Fruit fly (Drosophila melanogaster) Kc167 (cell line): ENCODE results near the gene CG12115.

Experiments
- Myc ChIP-seq: fragments of >200 bp; optimal IDR thresholded peaks from 2 replicates; lab custom pipeline; 2017; ENCODE audit warnings: missing external identifiers
- Sin3A ChIP-seq: fragments of >200 bp; optimal IDR thresholded peaks from 2 replicates; lab custom pipeline; 2018; ENCODE audit warnings: missing external identifiers
- h ChIP-seq: fragments of >200 bp; optimal IDR thresholded peaks from 3 replicates; lab custom pipeline; 2018; ENCODE audit warnings: missing external identifiers
- insv ChIP-seq: fragments of >200 bp; optimal IDR thresholded peaks from 3 replicates; lab custom pipeline; 2018; ENCODE audit warnings: missing external identifiers
- psq ChIP-seq: fragments of >200 bp; optimal IDR thresholded peaks from 2 replicates; lab custom pipeline; 2017; ENCODE audit warnings: missing external identifiers
- ttk ChIP-seq: sonication (Bioruptor generic); optimal IDR thresholded peaks from 2 replicates; lab custom pipeline; 2017; ENCODE audit warnings: missing external identifiers

DNA sequence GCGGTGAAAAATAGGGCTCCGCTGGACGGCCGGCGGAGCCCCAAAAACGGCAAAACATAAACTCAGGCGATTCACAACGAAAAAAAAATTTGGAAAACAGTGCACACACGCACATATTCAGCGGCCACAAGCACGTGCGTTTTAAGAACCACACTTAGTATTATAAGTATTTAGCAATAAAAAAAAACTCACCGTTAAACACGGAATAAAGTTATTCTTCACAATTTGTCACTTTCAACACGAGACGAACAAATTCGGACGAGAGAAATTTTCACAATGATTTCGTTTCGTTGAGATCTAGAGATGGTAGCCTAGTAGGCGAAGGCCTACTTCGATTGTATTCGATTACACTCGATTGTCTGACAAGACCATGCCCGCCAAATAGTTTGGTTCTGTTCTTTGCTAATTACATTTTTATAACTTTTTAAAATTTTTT lies 34.0 kb downstream of the CG12115 start, which contains the start of gene His3.3B:
- no peak for TF ChIP-seq Myc (lab: Kevin White, UChicago)
- no peak for TF ChIP-seq insv (lab: Kevin White, UChicago)
- no peak for TF ChIP-seq ttk (lab: Kevin White, UChicago)
- TF ChIP-seq psq (lab: Kevin White, UChicago) = no peak
- no peak for TF ChIP-seq h (lab: Kevin White, UChicago)
- TF ChIP-seq Sin3A (lab: Kevin White, UChicago) = no peak
